Worm (Caenorhabditis elegans) whole organism, young adult: ENCODE data around the gene Y37D8A.8.

ENCODE experiments used
- B0336.3 ChIP-seq: fragments of 200-800 bp; sonication (Bioruptor generic); IDR thresholded peaks from 2 replicates; pipeline ENCODE4 v1.3.6; 2022; ENCODE audit warnings: missing genetic modification characterization, missing compliant biosample characterization
- F57C9.4 ChIP-seq: sonication (generic microtip); optimal IDR thresholded peaks from 2 replicates; lab custom pipeline; 2017; ENCODE audit warnings: mild to moderate bottlenecking, missing genetic modification characterization, missing compliant biosample characterization
- T26A5.8 ChIP-seq: sonication (generic microtip); optimal IDR thresholded peaks from 2 replicates; lab custom pipeline; 2016; ENCODE audit warnings: missing genetic modification characterization, missing compliant biosample characterization
- Y53F4B.3 ChIP-seq: fragments of 200-800 bp; sonication (Bioruptor generic); IDR thresholded peaks from 2 replicates; pipeline ENCODE4 v1.3.6; 2022; ENCODE audit warnings: missing genetic modification reagents, missing genetic modification characterization, missing compliant biosample characterization
- Y53G8AR.9 ChIP-seq: fragments of 200-800 bp; sonication (Bioruptor generic); conservative IDR thresholded peaks from 2 replicates; pipeline ENCODE4 v1.3.6; 2022; ENCODE audit warnings: missing genetic modification reagents, missing genetic modification characterization, missing compliant biosample characterization
- ama-1 ChIP-seq, 3 experiments: fragments of 150-350 bp in 1 of 3; sonication (generic microtip) in 2 of 3; optimal IDR thresholded peaks; 2 replicates each; lab custom pipeline; 2014 to 2018; ENCODE audit warnings: missing biosample characterization in 2 of 3, missing genetic modification characterization in 2 of 3, missing genetic modification reagents in 2 of 3
- aptf-3 ChIP-seq: fragments of 200-800 bp; sonication (Bioruptor generic); IDR thresholded peaks from 2 replicates; pipeline ENCODE4 v1.3.6; 2022; ENCODE audit warnings: missing genetic modification characterization, missing compliant biosample characterization
- atf-7 ChIP-seq: sonication (generic microtip); optimal IDR thresholded peaks from 2 replicates; lab custom pipeline; 2017; ENCODE audit warnings: mild to moderate bottlenecking, missing genetic modification characterization, missing compliant biosample characterization
- attf-5 ChIP-seq: fragments of 200-800 bp; sonication (Bioruptor generic); optimal IDR thresholded peaks from 2 replicates; lab custom pipeline; 2018; ENCODE audit warnings: mild to moderate bottlenecking, missing genetic modification characterization, missing compliant biosample characterization
- cebp-1 ChIP-seq, 2 experiments: fragments of 200-800 bp in 1 of 2; sonication (Bioruptor generic) in 1 of 2; sonication (generic microtip) in 1 of 2; IDR thresholded peaks in 1 of 2; optimal IDR thresholded peaks in 1 of 2; 2 replicates each; pipeline versions ENCODE4 v1.3.6 to Lab custom; 2017 to 2022; ENCODE audit warnings: missing compliant biosample characterization in 2 of 2, missing genetic modification characterization in 2 of 2, mild to moderate bottlenecking in 1 of 2, missing genetic modification reagents in 1 of 2, moderate library complexity in 1 of 2
- cebp-2 ChIP-seq: fragments of 200-800 bp; sonication (Bioruptor generic); IDR thresholded peaks from 2 replicates; pipeline ENCODE4 v1.3.6; 2022; ENCODE audit warnings: missing genetic modification characterization, missing compliant biosample characterization
- chd-7 ChIP-seq: sonication (generic microtip); optimal IDR thresholded peaks from 2 replicates; lab custom pipeline; 2016; ENCODE audit warnings: mild to moderate bottlenecking, missing genetic modification characterization, moderate library complexity, missing compliant biosample characterization
- die-1 ChIP-seq: sonication (generic microtip); optimal IDR thresholded peaks from 2 replicates; lab custom pipeline; 2016; ENCODE audit warnings: missing genotype, mild to moderate bottlenecking, missing genetic modification characterization, missing compliant biosample characterization
- dpff-1 ChIP-seq: sonication (generic microtip); optimal IDR thresholded peaks from 2 replicates; lab custom pipeline; 2017; ENCODE audit warnings: mild to moderate bottlenecking, missing genetic modification characterization, missing compliant biosample characterization
- egl-18 ChIP-seq: fragments of 200-800 bp; sonication (Bioruptor generic); IDR thresholded peaks from 2 replicates; pipeline ENCODE4 v1.3.6; 2022; ENCODE audit warnings: missing genetic modification reagents, missing genetic modification characterization, missing compliant biosample characterization
- egl-44 ChIP-seq: fragments of 200-800 bp; sonication (Bioruptor generic); IDR thresholded peaks from 2 replicates; pipeline ENCODE4 v1.3.6; 2022; ENCODE audit warnings: missing genetic modification reagents, missing genetic modification characterization, missing compliant biosample characterization
- egrh-3 ChIP-seq: fragments of 200-800 bp; sonication (Bioruptor generic); IDR thresholded peaks from 2 replicates; pipeline ENCODE4 v1.3.6; 2022; ENCODE audit warnings: missing genetic modification reagents, missing genetic modification characterization, missing compliant biosample characterization
- ets-4 ChIP-seq: fragments of 200-800 bp; sonication (Bioruptor generic); optimal IDR thresholded peaks from 2 replicates; lab custom pipeline; 2018; ENCODE audit warnings: mild to moderate bottlenecking, missing genetic modification characterization, missing compliant biosample characterization
- fkh-3 ChIP-seq: sonication (generic microtip); optimal IDR thresholded peaks from 2 replicates; lab custom pipeline; 2016; ENCODE audit warnings: mild to moderate bottlenecking, missing genetic modification characterization, missing compliant biosample characterization
- gei-17 ChIP-seq: fragments of 200-800 bp; sonication (Bioruptor generic); optimal IDR thresholded peaks from 2 replicates; lab custom pipeline; 2018; ENCODE audit warnings: mild to moderate bottlenecking, missing genetic modification characterization, missing compliant biosample characterization
- hmg-1.2 ChIP-seq: fragments of 200-800 bp; sonication (Bioruptor generic); IDR thresholded peaks from 2 replicates; pipeline ENCODE4 v1.3.6; 2022; ENCODE audit warnings: missing genetic modification reagents, missing genetic modification characterization, missing compliant biosample characterization
- lin-35 ChIP-seq, 3 experiments: fragments of 150-350 bp in 2 of 3; sonication (generic microtip) in 1 of 3; optimal IDR thresholded peaks; 2 replicates each; lab custom pipeline; 2014 to 2018; ENCODE audit warnings: missing biosample characterization in 3 of 3, missing genetic modification characterization in 3 of 3, missing genetic modification reagents in 3 of 3
- lin-54 ChIP-seq: fragments of 200-800 bp; sonication (Bioruptor generic); optimal IDR thresholded peaks from 2 replicates; lab custom pipeline; 2018; ENCODE audit warnings: mild to moderate bottlenecking, missing genetic modification characterization, missing compliant biosample characterization
- lsl-1 ChIP-seq: fragments of 200-800 bp; sonication (Bioruptor generic); optimal IDR thresholded peaks from 2 replicates; lab custom pipeline; 2018; ENCODE audit warnings: mild to moderate bottlenecking, missing genetic modification characterization, moderate library complexity, missing compliant biosample characterization
- madf-10 ChIP-seq: sonication (generic microtip); optimal IDR thresholded peaks from 2 replicates; lab custom pipeline; 2016; ENCODE audit warnings: mild to moderate bottlenecking, missing genetic modification characterization, missing compliant biosample characterization
- madf-6 ChIP-seq: fragments of 200-800 bp; sonication (Bioruptor generic); IDR thresholded peaks from 2 replicates; pipeline ENCODE4 v1.3.6; 2022; ENCODE audit warnings: missing genetic modification reagents, missing genetic modification characterization, missing compliant biosample characterization
- madf-8 ChIP-seq: fragments of 200-800 bp; sonication (Bioruptor generic); conservative IDR thresholded peaks from 2 replicates; pipeline ENCODE4 v1.3.6; 2022; ENCODE audit warnings: missing genetic modification reagents, missing genetic modification characterization, missing compliant biosample characterization
- nfya-1 ChIP-seq: sonication (generic microtip); optimal IDR thresholded peaks from 2 replicates; lab custom pipeline; 2017; ENCODE audit warnings: antibody characterized with exemption, missing compliant biosample characterization, missing genetic modification characterization, borderline replicate concordance; ENCODE audit not compliant: insufficient read depth
- nfya-2 ChIP-seq: fragments of 200-800 bp; sonication (Bioruptor generic); IDR thresholded peaks from 2 replicates; pipeline ENCODE4 v1.3.6; 2022; ENCODE audit warnings: missing genetic modification reagents, missing genetic modification characterization, missing compliant biosample characterization
- nfyb-1 ChIP-seq: fragments of 200-800 bp; sonication (Bioruptor generic); IDR thresholded peaks from 2 replicates; pipeline ENCODE4 v1.3.6; 2022; ENCODE audit warnings: missing genetic modification reagents, missing genetic modification characterization, missing compliant biosample characterization
- nhr-80 ChIP-seq: sonication (generic microtip); optimal IDR thresholded peaks from 2 replicates; lab custom pipeline; 2016; ENCODE audit warnings: missing genetic modification characterization, missing compliant biosample characterization
- nhr-90 ChIP-seq: sonication (generic microtip); optimal IDR thresholded peaks from 2 replicates; lab custom pipeline; 2016; ENCODE audit warnings: missing genotype, mild to moderate bottlenecking, missing genetic modification characterization, missing compliant biosample characterization
- pbrm-1 ChIP-seq: fragments of 200-800 bp; sonication (Bioruptor generic); IDR thresholded peaks from 2 replicates; pipeline ENCODE4 v1.3.6; 2022; ENCODE audit warnings: missing genetic modification reagents, missing genetic modification characterization, missing compliant biosample characterization
- pha-4 ChIP-seq: fragments of 150-350 bp; sonication (generic microtip); optimal IDR thresholded peaks from 2 replicates; lab custom pipeline; 2014; ENCODE audit warnings: missing biosample characterization, missing genetic modification reagents, missing genetic modification characterization
- rcor-1 ChIP-seq: fragments of 200-800 bp; sonication (Bioruptor generic); IDR thresholded peaks from 2 replicates; pipeline ENCODE4 v1.3.6; 2022; ENCODE audit warnings: missing genetic modification reagents, missing genetic modification characterization, missing compliant biosample characterization
- sea-2 ChIP-seq: fragments of 200-800 bp; sonication (Bioruptor generic); IDR thresholded peaks from 2 replicates; pipeline ENCODE4 v1.3.6; 2022; ENCODE audit warnings: missing genetic modification characterization, missing compliant biosample characterization
- somi-1 ChIP-seq: fragments of 200-800 bp; sonication (Bioruptor generic); optimal IDR thresholded peaks from 2 replicates; lab custom pipeline; 2018; ENCODE audit warnings: mild to moderate bottlenecking, missing genetic modification characterization, missing compliant biosample characterization
- sptf-2 ChIP-seq: fragments of 200-800 bp; sonication (Bioruptor generic); optimal IDR thresholded peaks from 2 replicates; lab custom pipeline; 2018; ENCODE audit warnings: mild to moderate bottlenecking, missing genetic modification characterization, missing compliant biosample characterization
- unc-130 ChIP-seq: sonication (generic microtip); optimal IDR thresholded peaks from 2 replicates; lab custom pipeline; 2016; ENCODE audit warnings: missing genetic modification reagents, missing genetic modification characterization, missing compliant biosample characterization
- unc-62 ChIP-seq: fragments of 150-350 bp; optimal IDR thresholded peaks from 2 replicates; lab custom pipeline; 2014; ENCODE audit warnings: missing biosample characterization, missing genetic modification reagents, missing genetic modification characterization
- zfh-2 ChIP-seq: fragments of 200-800 bp; sonication (Bioruptor generic); conservative IDR thresholded peaks from 2 replicates; pipeline ENCODE4 v1.3.6; 2022; ENCODE audit warnings: missing genetic modification reagents, missing genetic modification characterization, missing compliant biosample characterization
- ztf-18 ChIP-seq: sonication (generic microtip); optimal IDR thresholded peaks from 2 replicates; lab custom pipeline; 2016; ENCODE audit warnings: missing genotype, mild to moderate bottlenecking, missing genetic modification characterization, missing compliant biosample characterization
- ztf-22 ChIP-seq: fragments of 200-800 bp; sonication (Bioruptor generic); optimal IDR thresholded peaks from 2 replicates; lab custom pipeline; 2018; ENCODE audit warnings: mild to moderate bottlenecking, missing genetic modification characterization, moderate library complexity, missing compliant biosample characterization
- ztf-26 ChIP-seq: sonication (generic microtip); optimal IDR thresholded peaks from 2 replicates; lab custom pipeline; 2017; ENCODE audit warnings: missing genetic modification characterization, missing compliant biosample characterization
- ztf-28 ChIP-seq: fragments of 200-800 bp; sonication (Bioruptor generic); IDR thresholded peaks from 2 replicates; pipeline ENCODE4 v1.3.6; 2022; ENCODE audit warnings: missing genetic modification reagents, missing genetic modification characterization, missing compliant biosample characterization

Gene Y37D8A.8

DNA sequence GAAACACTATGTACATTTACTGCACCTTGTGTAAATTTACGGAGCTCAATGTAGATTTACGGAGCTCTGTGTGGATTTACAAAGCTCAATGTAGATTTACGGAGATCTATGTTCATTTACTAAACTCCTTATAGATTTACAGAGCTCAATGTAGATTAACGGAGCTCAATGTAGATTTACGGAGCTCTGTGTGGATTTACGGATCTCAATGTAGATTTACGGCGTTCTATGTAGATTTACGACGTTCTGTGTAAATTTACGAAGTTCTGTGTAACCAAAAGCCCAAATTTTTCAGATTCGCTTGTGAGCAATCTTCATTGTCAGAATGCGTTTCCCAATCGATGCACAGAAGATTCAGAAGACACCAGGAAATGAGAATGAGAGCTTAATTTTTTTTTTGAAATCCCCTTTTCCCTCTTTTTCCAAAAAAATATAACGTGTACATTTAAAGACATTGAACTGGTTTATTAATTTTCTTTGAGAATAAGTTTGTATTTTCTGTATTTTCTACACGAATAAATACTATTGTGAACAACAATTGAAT lies 27.9 kb upstream of the Y37D8A.8 start:
- TF ChIP-seq T26A5.8 (no peak), nfyb-1 (GFP tag; lab: Robert Waterston, UW) (0 out of 2 replicates have a peak, but pooled peaks have one; percentile 7)

DNA sequence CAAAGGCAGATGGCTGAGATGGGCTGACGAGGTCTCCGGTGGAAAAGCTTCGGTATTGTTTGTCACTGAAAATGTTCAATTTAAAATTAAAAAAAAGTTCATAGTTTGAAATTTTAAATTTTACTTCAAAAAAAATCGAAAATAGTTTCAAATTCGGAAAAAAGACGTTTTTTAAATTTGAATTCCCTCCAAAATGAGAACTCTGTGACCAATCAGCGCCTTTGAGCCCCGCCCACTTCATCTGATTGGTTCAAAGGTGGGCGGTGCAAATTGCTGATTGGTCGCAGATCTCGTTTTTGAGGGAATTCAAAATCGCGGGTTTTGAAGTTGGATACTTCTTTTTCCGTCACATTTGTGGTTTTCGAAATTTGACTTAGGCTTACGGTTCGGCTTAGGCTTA lies 26.4 kb upstream of the Y37D8A.8 start:
- TF ChIP-seq hmg-1.2 (GFP tag; lab: Robert Waterston, UW), result no peak
- TF ChIP-seq nfya-1 (tag; lab: Kevin White, UChicago), result no peak
- no peak for TF ChIP-seq lsl-1
- peak; percentile 83 for TF ChIP-seq nfyb-1 (GFP tag; lab: Robert Waterston, UW)
- TF ChIP-seq madf-8 (GFP tag; lab: Robert Waterston, UW), result no peak
- TF ChIP-seq, all 124 proteins: peak for 1

ce11 chrIII:12838913-12839366 lies 25.8 kb upstream of the Y37D8A.8 start, which contains the start of gene Y37D8A.4:
Gene Y37D8A.4, minus strand, starts transcription at chrIII:12838963.
- TF ChIP-seq Y53G8AR.9 (GFP tag; lab: Robert Waterston, UW), result no peak
- peak; percentile 67 for TF ChIP-seq somi-1
- TF ChIP-seq nhr-80 (tag; lab: Kevin White, UChicago), result peak; percentile 57
- TF ChIP-seq cebp-1 (GFP tag; IDR thresholded peaks at IDR 0.05; lab: Robert Waterston, UW), result no peak
- TF ChIP-seq cebp-1 (tag; optimal IDR thresholded peaks at IDR 0.05; lab: Kevin White, UChicago), result peak; percentile 69
- peak; percentile 23 for TF ChIP-seq lin-54
- no peak for TF ChIP-seq nhr-90
- TF ChIP-seq egl-44 (GFP tag; lab: Robert Waterston, UW), result no peak
- TF ChIP-seq Y53F4B.3 (GFP tag; lab: Robert Waterston, UW), result no peak
- no peak for TF ChIP-seq gei-17 (GFP tag; lab: Kevin White, UChicago)
- no peak for TF ChIP-seq madf-6 (GFP tag; lab: Robert Waterston, UW)
- TF ChIP-seq nfya-2 (GFP tag; lab: Robert Waterston, UW), result no peak
- TF ChIP-seq aptf-3, result no peak
- TF ChIP-seq fkh-3, result no peak
- TF ChIP-seq pha-4 (tag; lab: Kevin White, UChicago), result no peak
- TF ChIP-seq F57C9.4 (tag; lab: Kevin White, UChicago), result no peak
- TF ChIP-seq hmg-1.2 (GFP tag; lab: Robert Waterston, UW), result peak; percentile 40; the same call in 1 of the 2 replicates
- no peak for TF ChIP-seq madf-10 (tag; lab: Kevin White, UChicago)
- TF ChIP-seq unc-130 (GFP tag; lab: Kevin White, UChicago), result no peak
- peak; percentile 82 for TF ChIP-seq zfh-2 (GFP tag; lab: Robert Waterston, UW)
- TF ChIP-seq attf-5, result peak; percentile 59
- no peak for TF ChIP-seq unc-62 (GFP tag; lab: Kevin White, UChicago)
- no peak for TF ChIP-seq sea-2 (GFP tag; lab: Robert Waterston, UW)
- no peak for TF ChIP-seq lin-35 (GFP tag; optimal IDR thresholded peaks at IDR 0.05; lab: Kevin White, UChicago)
- no peak for TF ChIP-seq egl-18
- no peak for TF ChIP-seq atf-7 (tag; lab: Kevin White, UChicago)
- TF ChIP-seq ama-1 (optimal IDR thresholded peaks at IDR 0.05; lab: Kevin White, UChicago), result no peak
- TF ChIP-seq ama-1 (GFP tag; optimal IDR thresholded peaks at IDR 0.05; lab: Kevin White, UChicago), result no peak
- TF ChIP-seq die-1 (tag; lab: Kevin White, UChicago), result no peak
- TF ChIP-seq chd-7 (tag; lab: Kevin White, UChicago), result peak; percentile 34
- no peak for TF ChIP-seq rcor-1 (GFP tag; lab: Robert Waterston, UW)
- peak; percentile 44 for TF ChIP-seq ztf-22 (GFP tag; lab: Kevin White, UChicago)
- no peak for TF ChIP-seq ets-4 (GFP tag; lab: Kevin White, UChicago)
- TF ChIP-seq ztf-28 (GFP tag; lab: Robert Waterston, UW), result no peak
- no peak for TF ChIP-seq pbrm-1 (GFP tag; lab: Robert Waterston, UW)
- TF ChIP-seq dpff-1, result no peak
- TF ChIP-seq B0336.3 (GFP tag; lab: Robert Waterston, UW), result no peak
- TF ChIP-seq lsl-1, result no peak
- peak; percentile 93 for TF ChIP-seq egrh-3
- no peak for TF ChIP-seq sptf-2 (GFP tag; lab: Kevin White, UChicago)
- TF ChIP-seq ztf-18 (tag; lab: Kevin White, UChicago), result no peak
- TF ChIP-seq ztf-26, result peak; percentile 76
- TF ChIP-seq cebp-2 (GFP tag; lab: Robert Waterston, UW), result no peak
